Worm (Caenorhabditis elegans): ENCODE data around the gene W01C8.1.

W01C8.1 gene

DNA sequence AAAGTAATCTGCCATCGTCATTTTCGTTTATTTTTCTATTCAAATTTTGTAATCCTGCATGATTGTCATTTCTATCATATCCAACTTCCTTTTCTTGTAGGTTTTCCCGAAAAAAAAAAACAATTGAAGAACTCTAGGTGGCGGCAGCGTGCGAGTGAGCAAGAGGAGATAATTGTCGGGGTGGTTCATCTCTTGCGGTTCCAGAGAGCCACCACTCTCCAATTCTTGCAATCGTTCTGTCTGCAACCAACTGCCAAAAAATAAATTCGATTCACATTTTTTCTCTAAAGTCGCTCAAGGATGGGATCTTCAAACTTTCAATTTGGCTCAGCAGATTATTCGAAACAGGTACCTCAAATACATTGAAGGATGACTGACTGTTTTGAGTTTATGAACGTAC lies at the start of gene W01C8.1:
W01C8.1 (plus strand) TSS at position 301 of the 400 bp plus-strand sequence.
- no peak for TF ChIP-seq unc-62 (GFP tag; optimal IDR thresholded peaks at IDR 0.05)

DNA sequence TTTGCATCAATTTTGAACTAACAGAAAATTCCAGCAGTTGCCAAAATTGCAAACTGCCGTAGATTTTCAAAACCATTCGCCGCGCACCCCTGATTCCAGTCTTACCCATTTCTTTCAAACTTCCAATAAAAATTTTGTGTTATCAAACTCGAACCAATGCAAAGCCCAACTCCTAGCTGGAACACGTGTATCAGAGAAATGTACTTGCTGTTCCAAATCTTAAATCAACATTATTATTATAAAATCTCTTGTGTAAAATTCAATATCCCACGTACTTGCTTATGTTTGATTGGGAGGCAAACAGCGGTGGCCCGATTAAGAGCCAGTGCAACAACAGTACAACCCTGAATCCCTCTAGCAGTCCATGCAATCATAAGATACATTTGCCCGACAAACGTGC lies 48.1 kb upstream of the W01C8.1 start:
- TF ChIP-seq unc-62 (GFP tag; optimal IDR thresholded peaks at IDR 0.05) = no peak

DNA sequence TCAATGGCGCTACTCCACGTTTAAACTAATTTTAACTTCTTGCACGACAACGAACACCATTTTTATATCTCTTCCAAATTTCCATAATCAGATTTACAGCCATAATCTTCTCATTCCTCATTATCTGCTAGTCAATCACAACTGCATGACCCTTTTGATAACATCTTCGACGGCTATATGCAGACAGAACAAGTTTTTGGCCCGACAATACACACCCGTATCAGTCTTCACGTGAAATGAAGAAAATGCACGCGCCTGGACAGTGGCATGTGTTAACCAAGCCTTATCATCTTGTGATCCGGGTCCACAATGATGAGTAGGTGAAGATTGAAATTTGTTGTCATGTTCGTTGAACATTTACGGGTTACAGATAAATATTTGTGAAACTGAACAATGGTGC lies 46.6 kb upstream of the W01C8.1 start:
- TF ChIP-seq unc-62 (GFP tag; optimal IDR thresholded peaks at IDR 0.05) = no peak

DNA sequence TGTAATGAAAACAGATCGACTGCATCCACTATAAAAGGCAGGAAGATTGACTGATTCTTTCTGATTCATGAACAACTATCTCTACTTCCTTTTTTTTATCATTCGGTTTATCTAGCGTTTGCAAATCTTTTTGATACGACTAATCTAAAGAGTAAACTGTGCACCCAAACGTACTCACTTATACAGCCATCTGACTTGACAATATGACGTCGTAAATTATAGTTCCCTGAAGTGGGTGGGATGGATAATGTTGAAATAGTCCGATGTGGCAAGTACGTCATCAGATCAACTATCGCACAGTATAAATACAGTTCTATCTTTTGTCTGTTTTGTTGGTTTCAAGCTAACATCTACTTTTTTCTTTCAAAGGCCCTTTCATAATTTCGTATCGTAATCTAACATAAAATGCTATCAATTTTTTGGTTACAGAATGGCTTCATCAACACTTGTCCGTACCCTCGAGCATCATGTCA lies 45.2 kb upstream of the W01C8.1 start, which contains the start of gene T22B7.3:
T22B7.3 (plus strand) TSS at position 423 of the 473 bp plus-strand sequence.
- no peak for TF ChIP-seq unc-62 (GFP tag; optimal IDR thresholded peaks at IDR 0.05)

DNA sequence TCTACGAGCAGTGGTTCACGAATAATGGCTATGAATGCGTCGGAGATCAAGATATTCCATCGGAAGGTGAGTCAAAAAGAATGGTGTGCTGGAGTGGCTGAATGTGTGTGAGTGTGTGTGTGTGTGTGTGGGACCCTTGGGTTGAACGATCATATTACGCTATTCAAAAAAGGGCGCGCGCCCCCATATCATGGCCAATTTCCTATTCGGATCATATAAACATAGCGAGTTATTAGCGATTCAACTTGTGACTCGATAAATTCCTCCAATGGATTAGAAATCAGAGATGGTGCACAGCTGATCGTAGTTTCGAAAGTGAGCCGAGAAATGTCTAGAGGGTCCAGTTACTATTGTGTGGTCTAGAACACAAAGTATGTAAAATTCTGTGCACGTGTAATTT lies 44.3 kb upstream of the W01C8.1 start, which contains the start of gene srv-7:
srv-7 (minus strand) TSS at position 101 of the 400 bp plus-strand sequence.
- TF ChIP-seq unc-62 (GFP tag; optimal IDR thresholded peaks at IDR 0.05) = no peak

DNA sequence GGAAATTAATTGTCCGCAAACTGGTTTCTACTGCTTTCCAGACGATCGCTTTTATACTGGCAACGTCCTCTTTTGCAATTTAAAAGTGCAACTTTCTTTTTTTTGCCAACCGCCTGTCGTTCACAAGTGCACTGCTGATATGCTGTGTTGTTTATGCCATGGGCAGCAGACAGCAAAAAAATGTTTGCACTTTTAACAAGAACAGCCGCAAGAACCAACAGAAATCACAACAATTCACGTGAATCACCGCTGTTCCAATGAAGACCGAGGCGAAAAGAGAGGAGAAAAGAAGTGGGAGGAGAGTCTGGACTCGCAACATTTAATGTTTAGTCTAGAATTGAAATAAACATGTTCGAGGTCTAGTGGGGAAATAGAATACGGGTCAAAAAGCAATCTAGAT lies 38.4 kb upstream of the W01C8.1 start, which contains the start of gene T22B7.7:
T22B7.7 (minus strand) TSS at position 262 of the 400 bp plus-strand sequence.
- no peak for TF ChIP-seq unc-62 (GFP tag; optimal IDR thresholded peaks at IDR 0.05)

DNA sequence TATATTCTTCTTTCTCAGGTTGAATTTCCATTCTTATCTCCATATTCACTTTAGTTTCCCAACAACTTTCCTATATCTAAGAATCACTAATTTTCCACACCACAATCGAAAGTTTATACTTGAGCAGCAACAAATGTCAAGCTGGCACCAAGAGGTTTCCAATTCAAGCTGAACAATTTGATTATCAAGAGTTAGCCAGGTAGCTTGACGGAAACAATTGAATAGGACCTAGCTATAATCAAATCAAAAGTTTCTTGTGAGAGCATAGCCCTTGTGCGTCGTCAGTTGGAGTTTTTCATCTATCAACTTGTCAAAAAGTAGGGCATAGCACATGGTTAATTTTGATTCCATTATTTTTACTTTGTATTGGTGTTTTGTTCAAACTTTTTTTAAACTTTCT lies 36.6 kb upstream of the W01C8.1 start:
- no peak for TF ChIP-seq unc-62 (GFP tag; optimal IDR thresholded peaks at IDR 0.05)

DNA sequence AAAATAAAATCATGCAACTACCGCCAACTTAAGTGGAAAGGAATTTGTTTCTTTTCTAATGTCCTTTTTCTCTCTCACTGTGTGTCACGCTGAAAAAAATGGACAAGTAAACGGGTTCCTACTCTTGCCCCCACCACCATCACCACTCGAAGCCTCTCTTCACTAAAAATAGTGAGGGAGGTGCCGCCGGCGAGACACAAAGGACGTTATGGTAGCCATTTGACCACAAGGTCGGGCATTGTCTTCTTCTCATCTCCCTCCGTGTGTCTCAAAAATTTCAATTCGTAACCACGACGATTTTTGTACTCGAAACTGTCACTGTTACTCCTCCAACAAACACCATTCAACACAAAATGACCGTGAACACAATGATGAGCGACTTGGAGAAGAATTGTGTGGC lies 32.6 kb upstream of the W01C8.1 start, which contains the start of gene T22B7.22:
T22B7.22 (plus strand) TSS at position 354 of the 400 bp plus-strand sequence.
- no peak for TF ChIP-seq unc-62 (GFP tag; optimal IDR thresholded peaks at IDR 0.05)

DNA sequence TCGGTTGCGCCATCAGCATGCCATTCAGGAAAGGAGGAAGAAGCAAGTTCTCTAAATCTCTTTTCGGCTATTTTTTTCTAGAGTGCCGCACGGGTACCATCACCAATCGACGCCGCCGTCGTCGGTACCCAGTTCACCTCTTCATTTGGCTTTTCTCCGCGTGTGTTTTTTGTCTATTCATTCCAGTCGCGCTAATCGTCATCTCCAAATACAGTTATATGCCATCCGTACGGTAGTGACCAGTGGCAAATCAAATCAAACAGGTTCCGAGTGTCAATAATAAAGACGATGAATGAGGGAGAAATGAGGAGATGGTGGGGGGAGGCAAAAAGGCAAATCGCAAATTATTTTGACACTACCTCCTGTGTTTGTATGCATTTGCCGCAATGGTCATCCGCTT lies 31.0 kb upstream of the W01C8.1 start:
- no peak for TF ChIP-seq unc-62 (GFP tag; optimal IDR thresholded peaks at IDR 0.05)

DNA sequence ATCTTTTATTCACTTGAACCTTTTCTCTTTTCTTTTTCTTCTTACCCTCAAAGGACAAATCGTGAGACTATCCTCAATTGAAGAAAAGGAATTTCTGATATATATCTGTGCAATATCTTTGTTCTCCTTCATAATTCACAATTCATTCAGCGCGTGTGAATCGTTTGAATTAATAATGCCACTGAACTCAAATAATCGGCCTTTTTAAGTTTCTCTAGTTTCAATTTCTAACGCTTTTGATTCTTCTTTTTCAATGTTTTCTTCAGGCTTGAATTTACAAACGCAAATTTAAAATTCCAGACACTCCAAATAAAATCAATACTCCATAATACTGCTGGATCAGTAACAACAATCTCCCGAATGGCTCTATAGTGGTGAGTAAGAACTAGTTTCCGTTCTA lies 28.7 kb upstream of the W01C8.1 start, which contains the start of gene egl-13:
egl-13 (plus strand) TSS at position 301 of the 400 bp plus-strand sequence.
- TF ChIP-seq unc-62 (GFP tag; optimal IDR thresholded peaks at IDR 0.05) = no peak

DNA sequence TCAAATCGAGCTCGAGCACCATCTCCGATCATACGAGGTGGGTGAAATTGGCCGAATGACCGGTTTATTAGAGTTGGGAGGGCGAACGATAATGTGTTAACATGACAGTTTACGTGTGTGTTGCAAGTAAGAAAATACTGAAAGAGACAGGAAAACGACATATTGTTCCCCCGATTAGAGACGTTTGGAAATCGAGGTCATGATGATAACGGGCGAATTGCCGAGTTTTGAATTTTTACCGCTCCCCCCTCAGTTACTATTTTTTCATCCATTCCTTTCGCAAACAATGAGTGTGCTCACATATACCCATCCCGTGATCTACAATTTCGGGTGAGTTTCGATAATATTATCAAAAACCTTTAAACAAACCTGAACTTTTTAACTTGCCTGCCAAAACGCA lies 22.5 kb upstream of the W01C8.1 start:
- TF ChIP-seq unc-62 (GFP tag; optimal IDR thresholded peaks at IDR 0.05) = no peak

DNA sequence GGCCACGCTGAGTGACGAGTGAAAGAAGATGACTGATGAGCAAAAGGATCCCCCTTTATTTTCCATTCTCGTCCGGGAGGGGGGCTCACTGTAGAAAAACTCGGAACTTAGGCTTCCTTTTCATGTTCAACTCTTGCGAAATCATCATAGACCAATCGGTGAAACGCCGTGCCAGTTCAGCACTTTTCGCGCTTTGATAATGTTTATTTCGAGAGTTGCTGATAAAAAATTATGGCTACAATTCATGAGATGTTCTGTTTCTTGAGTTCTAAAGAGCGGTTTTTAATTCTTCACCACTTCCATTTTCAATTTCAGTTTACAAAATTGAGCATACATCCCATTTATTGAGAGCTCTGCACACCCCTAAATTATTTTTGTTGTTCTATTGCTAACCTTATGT lies 21.4 kb upstream of the W01C8.1 start:
- TF ChIP-seq unc-62 (GFP tag; optimal IDR thresholded peaks at IDR 0.05) = no peak

DNA sequence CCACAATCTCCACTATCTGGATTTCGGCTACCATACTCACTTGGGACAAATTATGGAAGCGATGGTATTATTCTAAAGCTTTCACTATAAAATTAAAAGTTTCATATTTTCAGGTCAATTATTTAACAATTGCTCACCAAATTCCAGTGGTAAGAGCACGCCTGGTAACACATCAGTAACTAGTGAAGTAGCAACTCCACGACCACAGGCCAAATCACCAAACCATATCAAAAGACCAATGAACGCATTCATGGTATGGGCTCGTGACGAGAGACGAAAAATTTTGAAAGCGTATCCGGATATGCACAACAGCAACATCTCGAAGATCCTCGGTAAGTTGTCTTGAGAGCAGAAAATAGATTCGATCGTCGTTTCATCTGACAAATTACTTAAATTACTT lies 19.6 kb upstream of the W01C8.1 start:
- no peak for TF ChIP-seq unc-62 (GFP tag; optimal IDR thresholded peaks at IDR 0.05)

DNA sequence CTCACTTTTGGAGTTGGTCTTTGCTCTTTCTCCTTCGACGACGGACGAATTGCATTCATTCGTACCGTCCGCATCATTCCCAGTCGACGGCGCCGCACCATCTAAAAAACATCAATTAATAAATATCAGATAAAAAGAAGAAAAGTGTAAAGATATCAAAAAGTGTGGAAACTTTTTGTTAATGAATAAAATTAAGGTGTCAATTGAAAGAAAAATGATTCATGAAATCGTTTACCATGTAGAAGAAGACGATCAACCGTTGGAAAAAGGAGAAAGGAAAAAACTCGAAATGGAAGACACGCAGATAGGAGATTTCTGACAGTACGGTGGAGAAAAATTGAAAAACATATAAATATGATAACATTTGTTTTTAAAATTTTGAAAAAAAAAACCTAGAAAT lies 12.1 kb upstream of the W01C8.1 start, which contains the start of gene set-19:
set-19 (minus strand) TSS at position 101 of the 400 bp plus-strand sequence.
- TF ChIP-seq unc-62 (GFP tag; optimal IDR thresholded peaks at IDR 0.05) = no peak

DNA sequence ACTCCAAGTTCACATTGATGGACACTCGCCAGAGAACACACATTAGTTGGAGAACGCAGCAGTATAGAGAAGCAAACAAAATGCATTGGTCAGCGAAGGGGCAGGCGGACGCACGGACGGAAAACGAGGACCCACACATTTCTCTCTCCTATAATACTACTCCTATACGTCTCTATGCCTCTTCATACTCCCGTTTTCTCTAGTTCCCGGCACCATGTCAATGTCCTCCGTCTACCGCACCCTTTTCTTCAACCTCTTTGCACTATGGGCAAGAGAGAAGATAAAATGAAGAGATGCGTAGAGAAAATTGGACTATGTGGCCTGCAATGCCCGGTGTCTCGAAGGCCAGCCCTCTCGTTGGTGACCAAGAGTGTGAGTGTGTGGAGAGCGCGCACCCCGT lies 6.1 kb upstream of the W01C8.1 start, which contains the start of gene set-20:
set-20 (minus strand) TSS at position 94 of the 400 bp plus-strand sequence.
- TF ChIP-seq unc-62 (GFP tag; optimal IDR thresholded peaks at IDR 0.05) = no peak

DNA sequence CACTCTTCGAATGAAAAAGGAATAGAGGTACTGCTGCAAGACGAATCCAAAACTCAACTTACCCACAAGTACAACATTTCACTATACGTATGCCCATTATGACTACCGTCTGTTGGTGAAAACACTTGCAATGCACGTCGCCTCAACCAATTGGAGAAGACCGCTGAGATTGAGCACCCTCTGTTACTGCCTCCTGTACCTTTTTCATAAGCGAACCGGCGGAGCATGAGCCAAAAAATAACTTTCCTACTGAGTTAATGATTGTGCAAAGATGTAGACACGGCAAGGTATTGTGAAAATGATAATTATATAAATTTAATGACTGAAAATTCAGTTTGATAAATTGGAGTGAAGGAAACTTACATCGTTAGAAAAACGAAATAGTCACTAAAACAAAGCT lies 3.1 kb upstream of the W01C8.1 start:
- TF ChIP-seq unc-62 (GFP tag; optimal IDR thresholded peaks at IDR 0.05) = no peak

DNA sequence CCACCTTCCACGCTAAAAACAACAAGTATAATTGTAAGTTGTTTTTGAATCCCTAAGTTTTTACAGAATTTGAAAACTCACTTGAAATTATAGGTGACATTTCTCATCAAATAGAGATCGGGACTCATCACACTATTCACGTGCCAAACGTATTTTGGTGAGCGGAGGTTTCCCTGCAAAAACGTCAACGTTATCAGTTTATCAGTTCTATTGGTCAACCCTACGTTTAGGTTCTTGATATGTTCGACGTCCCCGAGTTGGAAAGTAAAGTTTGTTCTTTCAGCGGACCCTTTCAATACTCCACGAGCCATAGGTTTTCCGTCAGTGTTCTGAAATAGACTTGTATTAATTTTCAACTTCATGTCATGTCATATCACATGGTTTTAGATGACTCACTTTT lies 3.2 kb downstream of the W01C8.1 start:
- TF ChIP-seq unc-62 (GFP tag; optimal IDR thresholded peaks at IDR 0.05) = no peak

DNA sequence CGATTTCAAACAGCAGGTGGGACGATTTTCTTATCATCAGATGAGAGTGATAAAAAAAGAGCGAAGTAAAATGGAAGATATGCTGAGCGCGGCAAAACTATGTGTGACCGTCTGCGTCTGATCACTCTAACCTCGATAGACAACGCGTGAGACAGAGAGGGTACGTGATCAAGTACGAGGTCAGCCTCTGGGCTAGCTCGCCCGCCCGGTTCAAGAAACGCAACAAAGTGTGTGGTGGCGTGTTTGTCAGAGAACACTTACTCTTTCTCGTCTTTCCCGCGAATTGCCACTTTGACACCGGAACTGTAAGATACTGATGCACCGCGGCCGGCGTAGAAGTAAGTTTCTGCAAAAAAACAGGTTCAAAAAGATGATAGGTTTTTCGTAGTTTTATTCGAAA lies 4.0 kb downstream of the W01C8.1 start:
- no peak for TF ChIP-seq unc-62 (GFP tag; optimal IDR thresholded peaks at IDR 0.05)

Data from whole organism, dauer.